Fruit fly (Drosophila melanogaster): ENCODE results near the gene CG4375.

CG4375 gene

DNA sequence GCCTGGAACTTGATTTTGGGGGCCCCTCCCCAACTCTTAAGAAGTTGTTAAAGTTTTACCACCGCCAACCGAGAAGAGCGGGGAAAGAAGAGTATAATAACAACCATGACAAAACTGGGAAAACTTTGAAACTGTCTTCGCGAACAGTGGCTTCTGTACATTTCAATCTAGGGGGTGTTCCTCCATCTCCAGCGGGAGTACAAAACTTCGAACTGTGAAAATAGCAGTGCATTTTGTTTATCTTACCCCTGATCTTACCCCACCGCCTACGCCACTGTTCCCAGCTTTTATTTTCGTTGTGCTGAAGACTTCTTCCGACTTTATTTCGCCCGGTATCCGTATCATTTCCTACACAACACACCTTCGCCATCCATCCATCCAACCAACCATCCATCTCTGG is 44.2 kb upstream of the CG4375 start (continued):
- no peak for TF ChIP-seq Eip74EF (GFP tag; optimal IDR thresholded peaks at IDR 0.05)
- no peak for TF ChIP-seq fd102C (GFP tag; optimal IDR thresholded peaks at IDR 0.05)
- peak; percentile 33 for TF ChIP-seq Meics (GFP tag; optimal IDR thresholded peaks at IDR 0.05)
- TF ChIP-seq CG11093 (GFP tag; IDR thresholded peaks at IDR 0.05): peak; percentile 36; the same call in 1 of the 3 replicates
- TF ChIP-seq Gsc (GFP tag; IDR thresholded peaks at IDR 0.05): no peak
- no peak for TF ChIP-seq Six4 (GFP tag; optimal IDR thresholded peaks at IDR 0.05)
- TF ChIP-seq nau (GFP tag; optimal IDR thresholded peaks at IDR 0.05): no peak
- TF ChIP-seq CG7786 (GFP tag; optimal IDR thresholded peaks at IDR 0.05): peak; percentile 10
- TF ChIP-seq bsh (GFP tag; optimal IDR thresholded peaks at IDR 0.05): peak in 1 of 2 experiments; percentile 54
- no peak for TF ChIP-seq nerfin-2 (GFP tag; IDR thresholded peaks at IDR 0.05; ENCODE audit: partially characterized antibody)
- TF ChIP-seq Doc3 (GFP tag; IDR thresholded peaks at IDR 0.05; ENCODE audit: partially characterized antibody): no peak
- TF ChIP-seq Sry-δ (GFP tag; optimal IDR thresholded peaks at IDR 0.05): no peak
- TF ChIP-seq wek (GFP tag; optimal IDR thresholded peaks at IDR 0.05): no peak
- no peak; the same call in 1 of the 2 replicates for TF ChIP-seq CG4404 (GFP tag; IDR thresholded peaks at IDR 0.05)
- peak; percentile 13 for TF ChIP-seq CG30431 (GFP tag; optimal IDR thresholded peaks at IDR 0.05)
- no peak for TF ChIP-seq CG2889 (GFP tag; IDR thresholded peaks at IDR 0.05)
- no peak for TF ChIP-seq CG10959 (GFP tag; IDR thresholded peaks at IDR 0.05)
- TF ChIP-seq Optix (GFP tag; IDR thresholded peaks at IDR 0.05): no peak
- TF ChIP-seq slou (GFP tag; optimal IDR thresholded peaks at IDR 0.05): no peak
- TF ChIP-seq CG10267 (tag; optimal IDR thresholded peaks at IDR 0.05): no peak
- peak; percentile 9 for TF ChIP-seq pum (GFP tag; optimal IDR thresholded peaks at IDR 0.05)
- TF ChIP-seq ewg (GFP tag; optimal IDR thresholded peaks at IDR 0.05): no peak
- TF ChIP-seq CG34422 (GFP tag; IDR thresholded peaks at IDR 0.05): 0 out of 3 replicates have a peak, but pooled peaks have one; percentile 8
- no peak for TF ChIP-seq D19A (tag; optimal IDR thresholded peaks at IDR 0.05)
- no peak for TF ChIP-seq Dll (GFP tag; IDR thresholded peaks at IDR 0.05; ENCODE audit: partially characterized antibody)
- no peak for TF ChIP-seq CG11398 (GFP tag; optimal IDR thresholded peaks at IDR 0.05)
- no peak for TF ChIP-seq BtbVII (GFP tag; optimal IDR thresholded peaks at IDR 0.05)
- no peak for TF ChIP-seq CG4730 (GFP tag; IDR thresholded peaks at IDR 0.05)
- TF ChIP-seq CG10147 (GFP tag; optimal IDR thresholded peaks at IDR 0.05): no peak
- no peak for TF ChIP-seq HmgZ (tag; optimal IDR thresholded peaks at IDR 0.05)
- TF ChIP-seq pfk (GFP tag; optimal IDR thresholded peaks at IDR 0.05): no peak
- no peak for TF ChIP-seq oc (tag; optimal IDR thresholded peaks at IDR 0.05)
- no peak for TF ChIP-seq CG7271 (tag; optimal IDR thresholded peaks at IDR 0.05)
- TF ChIP-seq Dek (tag; optimal IDR thresholded peaks at IDR 0.05): no peak
- TF ChIP-seq Chrac-16 (GFP tag; optimal IDR thresholded peaks at IDR 0.05): no peak
- peak; percentile 85 for TF ChIP-seq Med (GFP tag)
- TF ChIP-seq CG6254 (GFP tag; optimal IDR thresholded peaks at IDR 0.05): peak; percentile 1
- TF ChIP-seq CG9609 (GFP tag; optimal IDR thresholded peaks at IDR 0.05): no peak
- TF ChIP-seq sens (GFP tag): peak; percentile 72
- TF ChIP-seq NfI (GFP tag; optimal IDR thresholded peaks at IDR 0.05): peak; percentile 4
- TF ChIP-seq CG6765 (GFP tag; optimal IDR thresholded peaks at IDR 0.05): no peak
- TF ChIP-seq Atf6 (GFP tag; IDR thresholded peaks at IDR 0.05): 0 out of 2 replicates have a peak, but pooled peaks have one; percentile 18
- peak; percentile 42 for TF ChIP-seq CG12769 (tag; optimal IDR thresholded peaks at IDR 0.05)
- no peak for TF ChIP-seq Dip3 (GFP tag; optimal IDR thresholded peaks at IDR 0.05)
- TF ChIP-seq gt (GFP tag; IDR thresholded peaks at IDR 0.05): no peak
- TF ChIP-seq cato (GFP tag; optimal IDR thresholded peaks at IDR 0.05; ENCODE audit: borderline replicate concordance): no peak
- no peak for TF ChIP-seq CG10431 (GFP tag; optimal IDR thresholded peaks at IDR 0.05)
- no peak for TF ChIP-seq chn (GFP tag; optimal IDR thresholded peaks at IDR 0.05)
- TF ChIP-seq ac (GFP tag; optimal IDR thresholded peaks at IDR 0.05): no peak
- TF ChIP-seq psq (GFP tag; optimal IDR thresholded peaks at IDR 0.05): peak; percentile 12
- TF ChIP-seq CG3281 (GFP tag; optimal IDR thresholded peaks at IDR 0.05): no peak

Data from whole organism, embryonic.